Worm (Caenorhabditis elegans) whole organism, young adult: ENCODE data around the gene F28H6.4.

Source experiments
- attf-6 ChIP-seq: fragments of 200-800 bp; sonication (Bioruptor generic); IDR thresholded peaks from 2 replicates; pipeline ENCODE4 v1.3.6; 2022; ENCODE audit warnings: missing genetic modification reagents, missing genetic modification characterization, missing compliant biosample characterization
- cebp-2 ChIP-seq: fragments of 200-800 bp; sonication (Bioruptor generic); IDR thresholded peaks from 2 replicates; pipeline ENCODE4 v1.3.6; 2022; ENCODE audit warnings: missing genetic modification characterization, missing compliant biosample characterization
- egl-18 ChIP-seq: fragments of 200-800 bp; sonication (Bioruptor generic); IDR thresholded peaks from 2 replicates; pipeline ENCODE4 v1.3.6; 2022; ENCODE audit warnings: missing genetic modification reagents, missing genetic modification characterization, missing compliant biosample characterization
- hlh-26 ChIP-seq: fragments of 200-800 bp; sonication (Bioruptor generic); conservative IDR thresholded peaks from 2 replicates; pipeline ENCODE4 v1.3.6; 2022; ENCODE audit warnings: missing genetic modification reagents, missing genetic modification characterization, missing compliant biosample characterization
- hrde-1 ChIP-seq: sonication (generic microtip); optimal IDR thresholded peaks from 2 replicates; lab custom pipeline; 2016; ENCODE audit warnings: missing genetic modification characterization, mild to moderate bottlenecking, missing compliant biosample characterization, moderate library complexity, missing genotype, missing genetic modification reagents, borderline replicate concordance
- lin-35 ChIP-seq, 3 experiments: fragments of 150-350 bp in 2 of 3; sonication (generic microtip) in 1 of 3; optimal IDR thresholded peaks; 2 replicates each; lab custom pipeline; 2014 to 2018; ENCODE audit warnings: missing biosample characterization in 3 of 3, missing genetic modification characterization in 3 of 3, missing genetic modification reagents in 3 of 3
- madf-6 ChIP-seq: fragments of 200-800 bp; sonication (Bioruptor generic); IDR thresholded peaks from 2 replicates; pipeline ENCODE4 v1.3.6; 2022; ENCODE audit warnings: missing genetic modification reagents, missing genetic modification characterization, missing compliant biosample characterization
- nfya-2 ChIP-seq: fragments of 200-800 bp; sonication (Bioruptor generic); IDR thresholded peaks from 2 replicates; pipeline ENCODE4 v1.3.6; 2022; ENCODE audit warnings: missing genetic modification reagents, missing genetic modification characterization, missing compliant biosample characterization
- snpc-4 ChIP-seq, 5 experiments: fragments of 150-350 bp in 1 of 5; sonication (generic microtip) in 4 of 5; optimal IDR thresholded peaks; 2 replicates each; lab custom pipeline; 2014 to 2018; ENCODE audit warnings: missing genetic modification characterization in 5 of 5, missing biosample characterization in 3 of 5, antibody characterized with exemption in 2 of 5, mild to moderate bottlenecking in 2 of 5, missing compliant biosample characterization in 2 of 5, missing genotype in 2 of 5, moderate library complexity in 2 of 5, missing genetic modification reagents in 1 of 5
- sptf-2 ChIP-seq: fragments of 200-800 bp; sonication (Bioruptor generic); optimal IDR thresholded peaks from 2 replicates; lab custom pipeline; 2018; ENCODE audit warnings: mild to moderate bottlenecking, missing genetic modification characterization, missing compliant biosample characterization
- unc-62 ChIP-seq: fragments of 150-350 bp; optimal IDR thresholded peaks from 2 replicates; lab custom pipeline; 2014; ENCODE audit warnings: missing biosample characterization, missing genetic modification reagents, missing genetic modification characterization

DNA sequence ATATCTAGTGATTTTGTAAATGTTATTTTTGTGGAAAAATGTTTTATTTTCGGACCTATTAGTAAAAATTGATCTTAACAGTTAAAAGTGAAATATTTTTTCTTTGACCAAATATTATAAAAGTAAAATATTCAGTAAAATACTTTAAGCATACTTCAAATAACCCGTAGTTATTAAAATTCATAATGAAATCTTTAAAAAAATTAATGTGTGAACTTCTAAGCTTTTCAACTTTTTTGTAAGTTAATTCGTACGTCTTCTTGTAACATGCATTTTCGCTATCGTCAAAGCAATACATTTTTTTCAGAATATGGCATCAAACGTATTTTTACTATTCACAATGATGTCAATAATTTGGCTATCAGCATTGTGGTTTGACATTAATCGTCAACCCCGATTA is 48.1 kb downstream of the F28H6.4 start, which contains the start of gene C37E2.2:
- TF ChIP-seq attf-6 (GFP tag; lab: Robert Waterston, UW) (no peak), egl-18 (GFP tag; lab: Robert Waterston, UW) (no peak), madf-6 (no peak), unc-62 (GFP tag; lab: Kevin White, UChicago) (no peak), cebp-2 (GFP tag; lab: Robert Waterston, UW) (no peak), lin-35 (GFP tag; optimal IDR thresholded peaks at IDR 0.05; lab: Kevin White, UChicago) (no peak), hrde-1 (tag; lab: Kevin White, UChicago) (no peak), sptf-2 (GFP tag; lab: Kevin White, UChicago) (no peak), hlh-26 (GFP tag; lab: Robert Waterston, UW) (no peak), snpc-4 (GFP tag; optimal IDR thresholded peaks at IDR 0.05; lab: Kevin White, UChicago) (no peak), snpc-4 (tag; optimal IDR thresholded peaks at IDR 0.05; lab: Kevin White, UChicago) (no peak), nfya-2 (GFP tag; lab: Robert Waterston, UW) (no peak)
